Worm (Caenorhabditis elegans) whole organism, L1 larva: Measurements from ENCODE around the gene try-9.

Experiments
- C04F5.9 ChIP-seq: sonication (generic microtip); optimal IDR thresholded peaks from 2 replicates; lab custom pipeline; 2016; ENCODE audit warnings: missing genetic modification characterization, missing compliant biosample characterization
- F16B12.6 ChIP-seq: fragments of 150-350 bp; optimal IDR thresholded peaks from 2 replicates; lab custom pipeline; 2014; ENCODE audit warnings: missing biosample characterization, missing genetic modification characterization
- aly-2 ChIP-seq: fragments of 150-350 bp; optimal IDR thresholded peaks from 2 replicates; lab custom pipeline; 2014; ENCODE audit warnings: missing biosample characterization, missing genetic modification characterization
- ama-1 ChIP-seq: fragments of 150-350 bp; optimal IDR thresholded peaks from 2 replicates; lab custom pipeline; 2014
- ceh-8 ChIP-seq: fragments of 200-800 bp; sonication (Bioruptor generic); optimal IDR thresholded peaks from 2 replicates; lab custom pipeline; 2018; ENCODE audit warnings: mild to moderate bottlenecking, missing genetic modification characterization, moderate library complexity, missing compliant biosample characterization
- ceh-82 ChIP-seq, 3 experiments: fragments of 150-350 bp in 1 of 3; sonication (generic microtip) in 2 of 3; optimal IDR thresholded peaks; 2 replicates each; lab custom pipeline; 2014 to 2017; ENCODE audit warnings: missing biosample characterization in 3 of 3, missing genetic modification characterization in 3 of 3
- ces-1 ChIP-seq: fragments of 150-350 bp; optimal IDR thresholded peaks from 2 replicates; lab custom pipeline; 2014; ENCODE audit warnings: missing biosample characterization, missing genetic modification reagents, missing genetic modification characterization
- dsc-1 ChIP-seq: sonication (generic microtip); optimal IDR thresholded peaks from 2 replicates; lab custom pipeline; 2016; ENCODE audit warnings: mild to moderate bottlenecking, missing genetic modification characterization, missing compliant biosample characterization
- efl-1 ChIP-seq, 4 experiments: fragments of 150-350 bp; optimal IDR thresholded peaks in 3 of 4; peaks in 1 of 4; 1 replicate in 1 of 4; 2 replicates in 3 of 4; lab custom pipeline; 2014; ENCODE audit warnings: missing biosample characterization in 2 of 4, missing genetic modification characterization in 2 of 4, missing genetic modification reagents in 2 of 4
- efl-3 ChIP-seq: fragments of 200-800 bp; sonication (Bioruptor generic); optimal IDR thresholded peaks from 2 replicates; lab custom pipeline; 2018; ENCODE audit warnings: mild to moderate bottlenecking, missing genetic modification characterization, missing compliant biosample characterization
- egl-27 ChIP-seq, 2 experiments: fragments of 150-350 bp in 1 of 2; sonication (generic microtip); optimal IDR thresholded peaks; 3 replicates each; lab custom pipeline; 2017 to 2018; ENCODE audit warnings: missing biosample characterization in 2 of 2, missing genetic modification characterization in 2 of 2, missing genetic modification reagents in 2 of 2
- elt-3 ChIP-seq, 6 experiments: fragments of 150-350 bp in 1 of 6; sonication (generic microtip); optimal IDR thresholded peaks; 2 replicates each; lab custom pipeline; 2017 to 2018; ENCODE audit warnings: missing biosample characterization in 6 of 6, missing genetic modification characterization in 6 of 6, inconsistent platforms in 1 of 6
- ets-5 ChIP-seq: fragments of 200-800 bp; sonication (Bioruptor generic); IDR thresholded peaks from 2 replicates; pipeline ENCODE4 v1.3.6; 2022; ENCODE audit warnings: missing genetic modification characterization, missing compliant biosample characterization
- fkh-10 ChIP-seq: sonication (generic microtip); optimal IDR thresholded peaks from 2 replicates; lab custom pipeline; 2017; ENCODE audit warnings: missing biosample characterization, missing genetic modification reagents, missing genetic modification characterization
- fkh-4 ChIP-seq: sonication (generic microtip); optimal IDR thresholded peaks from 2 replicates; lab custom pipeline; 2016; ENCODE audit warnings: missing compliant biosample characterization, missing genetic modification characterization, borderline replicate concordance
- fkh-8 ChIP-seq: sonication (generic microtip); optimal IDR thresholded peaks from 2 replicates; lab custom pipeline; 2016; ENCODE audit warnings: mild to moderate bottlenecking, missing genetic modification characterization, missing compliant biosample characterization
- fos-1 ChIP-seq: fragments of 150-350 bp; optimal IDR thresholded peaks from 2 replicates; lab custom pipeline; 2014; ENCODE audit warnings: missing biosample characterization, missing genetic modification characterization
- hlh-4 ChIP-seq: sonication (generic microtip); optimal IDR thresholded peaks from 2 replicates; lab custom pipeline; 2016; ENCODE audit warnings: mild to moderate bottlenecking, missing genetic modification characterization, missing compliant biosample characterization
- lin-13 ChIP-seq: fragments of 150-350 bp; optimal IDR thresholded peaks from 2 replicates; lab custom pipeline; 2014; ENCODE audit warnings: missing biosample characterization, missing genetic modification reagents, missing genetic modification characterization
- lir-3 ChIP-seq: sonication (generic microtip); optimal IDR thresholded peaks from 2 replicates; lab custom pipeline; 2016; ENCODE audit warnings: mild to moderate bottlenecking, missing genetic modification characterization, moderate library complexity, missing compliant biosample characterization; ENCODE audit not compliant: poor library complexity
- mab-9 ChIP-seq: fragments of 200-800 bp; sonication (Bioruptor generic); IDR thresholded peaks from 2 replicates; pipeline ENCODE4 v1.3.6; 2022; ENCODE audit warnings: missing genetic modification reagents, missing genetic modification characterization, missing compliant biosample characterization
- mef-2 ChIP-seq: fragments of 150-350 bp; optimal IDR thresholded peaks from 2 replicates; lab custom pipeline; 2014; ENCODE audit warnings: missing biosample characterization, missing genetic modification characterization
- nhr-11 ChIP-seq: fragments of 150-350 bp; optimal IDR thresholded peaks from 2 replicates; lab custom pipeline; 2014; ENCODE audit warnings: missing biosample characterization, missing genetic modification characterization
- nhr-12 ChIP-seq: sonication (generic microtip); optimal IDR thresholded peaks from 2 replicates; lab custom pipeline; 2017; ENCODE audit warnings: missing biosample characterization, missing genetic modification characterization
- nhr-237 ChIP-seq: fragments of 150-350 bp; optimal IDR thresholded peaks from 2 replicates; lab custom pipeline; 2014; ENCODE audit warnings: missing biosample characterization, missing genetic modification characterization
- nhr-47 ChIP-seq: sonication (generic microtip); optimal IDR thresholded peaks from 2 replicates; lab custom pipeline; 2016; ENCODE audit warnings: mild to moderate bottlenecking, missing genetic modification characterization, moderate library complexity, missing compliant biosample characterization
- nhr-71 ChIP-seq: sonication (generic microtip); optimal IDR thresholded peaks from 2 replicates; lab custom pipeline; 2016; ENCODE audit warnings: mild to moderate bottlenecking, missing genetic modification characterization, moderate library complexity, missing compliant biosample characterization
- nhr-90 ChIP-seq: sonication (generic microtip); optimal IDR thresholded peaks from 2 replicates; lab custom pipeline; 2016; ENCODE audit warnings: mild to moderate bottlenecking, missing genetic modification characterization, missing compliant biosample characterization; ENCODE audit not compliant: poor library complexity
- pqm-1 ChIP-seq: sonication (generic microtip); optimal IDR thresholded peaks from 3 replicates; lab custom pipeline; 2017; ENCODE audit warnings: missing biosample characterization, missing genetic modification characterization
- snu-23 ChIP-seq: sonication (generic microtip); optimal IDR thresholded peaks from 2 replicates; lab custom pipeline; 2016; ENCODE audit warnings: missing genetic modification characterization, missing compliant biosample characterization
- sox-4 ChIP-seq: sonication (generic microtip); optimal IDR thresholded peaks from 2 replicates; lab custom pipeline; 2016; ENCODE audit warnings: missing genetic modification characterization, missing compliant biosample characterization
- sup-37 ChIP-seq: fragments of 200-800 bp; sonication (Bioruptor generic); optimal IDR thresholded peaks from 2 replicates; lab custom pipeline; 2018; ENCODE audit warnings: mild to moderate bottlenecking, missing genetic modification characterization, missing compliant biosample characterization
- tbx-2 ChIP-seq: sonication (generic microtip); optimal IDR thresholded peaks from 2 replicates; lab custom pipeline; 2016; ENCODE audit warnings: missing genetic modification characterization, missing compliant biosample characterization
- tlp-1 ChIP-seq: fragments of 150-350 bp; optimal IDR thresholded peaks from 2 replicates; lab custom pipeline; 2014; ENCODE audit warnings: missing biosample characterization, missing genetic modification characterization
- unc-130 ChIP-seq: fragments of 150-350 bp; optimal IDR thresholded peaks from 2 replicates; lab custom pipeline; 2017; ENCODE audit warnings: missing biosample characterization, missing genetic modification characterization, inconsistent platforms
- unc-30 ChIP-seq: sonication (generic microtip); optimal IDR thresholded peaks from 2 replicates; lab custom pipeline; 2017; ENCODE audit warnings: missing biosample characterization, missing genetic modification characterization
- zag-1 ChIP-seq: fragments of 150-350 bp; optimal IDR thresholded peaks from 2 replicates; lab custom pipeline; 2014; ENCODE audit warnings: missing biosample characterization, missing genetic modification characterization

The try-9 gene

DNA sequence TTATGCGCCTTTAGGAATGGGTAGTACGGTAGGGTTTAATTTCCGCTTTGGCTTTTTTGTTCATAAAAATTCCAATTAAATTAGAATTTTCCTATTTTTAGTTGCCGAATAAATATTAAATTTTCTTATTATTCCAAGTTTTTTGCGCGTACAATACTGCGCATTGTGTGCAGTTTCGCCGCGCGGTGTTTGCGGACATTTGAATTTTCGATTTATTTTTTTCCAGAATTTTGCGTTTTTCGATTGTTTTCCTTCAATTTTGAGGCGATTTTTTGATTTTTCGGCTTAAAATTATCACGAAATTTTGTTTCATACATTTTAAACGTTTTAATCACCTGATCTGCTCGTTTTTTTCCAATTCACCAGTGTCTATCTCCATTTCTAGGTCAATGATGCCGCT is 45.2 kb upstream of the try-9 start, which contains the start of gene H20J04.6 (continued):
- TF ChIP-seq nhr-237 (tag; lab: Kevin White, UChicago): no peak
- TF ChIP-seq zag-1 (tag; lab: Kevin White, UChicago): no peak
- TF ChIP-seq ceh-8: no peak
- TF ChIP-seq elt-3 (tag; optimal IDR thresholded peaks at IDR 0.05; lab: Kevin White, UChicago): no peak
- no peak for TF ChIP-seq lin-13 (GFP tag; lab: Kevin White, UChicago)
- no peak for TF ChIP-seq sox-4 (tag; lab: Kevin White, UChicago)
- no peak for TF ChIP-seq snu-23
- TF ChIP-seq tlp-1 (tag; lab: Kevin White, UChicago): no peak
- peak; percentile 29 for TF ChIP-seq C04F5.9 (tag; lab: Kevin White, UChicago)
- no peak for TF ChIP-seq ceh-82 (tag; optimal IDR thresholded peaks at IDR 0.05; lab: Kevin White, UChicago)
- TF ChIP-seq lir-3 (tag; lab: Kevin White, UChicago): no peak
- peak; percentile 16 for TF ChIP-seq dsc-1 (tag; lab: Kevin White, UChicago)
- TF ChIP-seq unc-130 (tag; lab: Kevin White, UChicago): peak; percentile 63
- TF ChIP-seq ama-1 (lab: Kevin White, UChicago): no peak
- no peak for TF ChIP-seq nhr-47 (tag; lab: Kevin White, UChicago)
- TF ChIP-seq nhr-90 (tag; lab: Kevin White, UChicago): peak; percentile 16
- TF ChIP-seq tbx-2 (tag; lab: Kevin White, UChicago): peak; percentile 1
- no peak for TF ChIP-seq egl-27 (tag; optimal IDR thresholded peaks at IDR 0.05; lab: Kevin White, UChicago)
- no peak for TF ChIP-seq fos-1 (tag; lab: Kevin White, UChicago)
- TF ChIP-seq efl-3 (GFP tag; lab: Kevin White, UChicago): no peak

DNA sequence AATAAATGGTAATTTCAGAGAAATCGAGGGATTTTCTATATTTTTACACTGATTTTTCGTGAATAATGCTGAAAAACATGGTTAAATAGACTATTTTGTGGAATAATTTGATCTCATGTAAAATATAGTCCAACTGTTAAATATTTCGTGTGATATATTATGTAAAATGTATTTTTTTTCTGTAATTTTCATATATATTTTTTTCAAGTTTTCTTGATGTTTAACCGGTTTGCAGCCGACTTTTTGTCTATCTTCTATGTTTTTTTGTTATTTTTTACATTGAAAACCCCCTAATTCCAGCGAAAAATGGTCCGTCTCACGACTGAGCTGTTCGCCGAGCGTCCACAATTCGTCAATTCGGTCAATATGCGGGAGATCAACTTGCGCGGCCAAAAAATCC is 44.0 kb upstream of the try-9 start, which contains the start of gene mog-2:
Gene mog-2 (plus strand): TSS at position 301 of the 400 bp plus-strand sequence.
- TF ChIP-seq fkh-10 (no peak), efl-1 (optimal IDR thresholded peaks at IDR 0.05; lab: Kevin White, UChicago) (no peak), efl-1 (GFP tag; optimal IDR thresholded peaks at IDR 0.05 in 1 of 2; lab: Kevin White, UChicago) (peak in 1 of 2 experiments; percentile 21)

DNA sequence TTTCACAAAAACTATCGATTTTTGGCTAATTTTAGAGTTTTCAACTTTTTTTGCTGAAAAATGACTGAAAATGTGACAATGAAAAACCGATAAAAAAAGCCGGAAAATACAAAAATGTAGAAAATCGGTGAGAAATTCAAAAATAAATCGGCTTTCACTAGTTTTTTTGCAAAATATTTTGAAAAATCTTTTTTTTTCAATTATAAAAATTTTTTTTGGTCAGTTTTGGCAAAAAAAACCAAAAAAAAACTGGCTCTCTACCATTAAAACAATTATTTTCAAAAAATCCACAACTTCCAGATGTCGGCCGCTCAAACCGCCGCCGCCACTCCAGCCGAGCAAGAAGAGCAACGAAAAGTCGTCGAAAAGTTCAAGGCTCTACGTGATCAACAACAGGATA is 41.6 kb upstream of the try-9 start, which contains the start of gene pfd-2:
Gene pfd-2 (plus strand): TSS at position 301 of the 400 bp plus-strand sequence.
- TF ChIP-seq tlp-1 (tag; lab: Kevin White, UChicago): no peak
- no peak for TF ChIP-seq hlh-4 (tag; lab: Kevin White, UChicago)
- TF ChIP-seq mab-9 (GFP tag; lab: Robert Waterston, UW): no peak
- TF ChIP-seq ets-5 (GFP tag; lab: Robert Waterston, UW): no peak
- TF ChIP-seq fkh-4 (tag; lab: Kevin White, UChicago): no peak
- TF ChIP-seq nhr-47 (tag; lab: Kevin White, UChicago): no peak
- TF ChIP-seq nhr-11 (tag; lab: Kevin White, UChicago): no peak
- TF ChIP-seq sup-37 (GFP tag; lab: Kevin White, UChicago): no peak
- no peak for TF ChIP-seq nhr-12 (tag; lab: Kevin White, UChicago)
- TF ChIP-seq elt-3 (tag; optimal IDR thresholded peaks at IDR 0.05; lab: Kevin White, UChicago): no peak
- no peak for TF ChIP-seq nhr-71
- no peak for TF ChIP-seq aly-2 (tag; lab: Kevin White, UChicago)
- no peak for TF ChIP-seq ces-1 (GFP tag; lab: Kevin White, UChicago)
- TF ChIP-seq efl-3 (GFP tag; lab: Kevin White, UChicago): no peak
- TF ChIP-seq, all 84 proteins: peak for 0

- TF ChIP-seq fkh-8 (tag; lab: Kevin White, UChicago) (no peak), mef-2 (tag; lab: Kevin White, UChicago) (no peak), unc-130 (tag; lab: Kevin White, UChicago) (no peak), lir-3 (tag; lab: Kevin White, UChicago) (no peak), zag-1 (tag; lab: Kevin White, UChicago) (no peak), sox-4 (tag; lab: Kevin White, UChicago) (no peak), tbx-2 (tag; lab: Kevin White, UChicago) (no peak), efl-3 (GFP tag; lab: Kevin White, UChicago) (no peak), pqm-1 (no peak), unc-30 (tag; lab: Kevin White, UChicago) (no peak), F16B12.6 (tag; lab: Kevin White, UChicago) (no peak)
Measured at ce11 chrII:4328716-4329115, 39.3 kb upstream of the try-9 start, which contains the start of gene H20J04.4. TSS of gene H20J04.4 (plus strand) at chrII:4329016.
